Fruit fly (Drosophila melanogaster) whole organism, embryonic: Measurements from ENCODE around the gene Idgf3.

Source experiments
- BEAF-32 ChIP-seq: fragments of 200-800 bp; sonication (Bioruptor generic); optimal IDR thresholded peaks from 3 replicates; lab custom pipeline; 2017; ENCODE audit warnings: missing biosample characterization, missing genetic modification characterization, mild to moderate bottlenecking, moderate library complexity, missing genetic modification reagents
- CG1024 ChIP-seq: fragments of 200-800 bp; sonication (Bioruptor generic); IDR thresholded peaks from 2 replicates; pipeline ENCODE4 v1.3.6; 2022; ENCODE audit warnings: missing biosample characterization, missing genetic modification characterization
- CG10431 ChIP-seq: fragments of 200-800 bp; sonication (Bioruptor generic); optimal IDR thresholded peaks from 3 replicates; lab custom pipeline; 2018; ENCODE audit warnings: missing biosample characterization, mild to moderate bottlenecking, missing genetic modification characterization
- CG10543 ChIP-seq: fragments of 200-800 bp; sonication (Bioruptor generic); optimal IDR thresholded peaks from 3 replicates; lab custom pipeline; 2017; ENCODE audit warnings: missing biosample characterization, mild to moderate bottlenecking, missing genetic modification characterization, moderate library complexity
- CG10959 ChIP-seq: fragments of 200-800 bp; sonication (Bioruptor generic); IDR thresholded peaks from 2 replicates; pipeline ENCODE4 v1.3.6; 2022; ENCODE audit warnings: missing biosample characterization, missing genetic modification characterization
- CG10979 ChIP-seq: fragments of 200-800 bp; sonication (Bioruptor generic); optimal IDR thresholded peaks from 2 replicates; lab custom pipeline; 2018; ENCODE audit warnings: missing biosample characterization, mild to moderate bottlenecking, missing genetic modification characterization, moderate library complexity
- CG12299 ChIP-seq: fragments of 200-800 bp; sonication (Bioruptor generic); optimal IDR thresholded peaks from 2 replicates; lab custom pipeline; 2018; ENCODE audit warnings: missing biosample characterization, mild to moderate bottlenecking, missing genetic modification characterization
- CG15514 ChIP-seq: fragments of 200-800 bp; sonication (Bioruptor generic); optimal IDR thresholded peaks from 3 replicates; lab custom pipeline; 2017; ENCODE audit warnings: missing biosample characterization, missing genetic modification characterization, mild to moderate bottlenecking, moderate library complexity, missing genetic modification reagents
- CG15601 ChIP-seq: fragments of 200-800 bp; sonication (Bioruptor generic); optimal IDR thresholded peaks from 3 replicates; lab custom pipeline; 2019; ENCODE audit warnings: missing biosample characterization, mild to moderate bottlenecking, missing genetic modification characterization, moderate library complexity
- CG31441 ChIP-seq: fragments of 200-800 bp; sonication (Bioruptor generic); IDR thresholded peaks from 2 replicates; pipeline ENCODE4 v1.3.6; 2022; ENCODE audit warnings: missing biosample characterization, missing genetic modification characterization
- CG32532 ChIP-seq: fragments of 200-800 bp; sonication (Bioruptor generic); IDR thresholded peaks from 2 replicates; pipeline ENCODE4 v1.3.6; 2022; ENCODE audit warnings: missing biosample characterization, missing genetic modification characterization
- CG4404 ChIP-seq: fragments of 200-800 bp; sonication (Bioruptor generic); IDR thresholded peaks from 2 replicates; pipeline ENCODE4 v1.3.6; 2022; ENCODE audit warnings: missing biosample characterization, missing genetic modification characterization
- CG6854 ChIP-seq: fragments of 200-800 bp; sonication (Bioruptor generic); optimal IDR thresholded peaks from 3 replicates; lab custom pipeline; 2017; ENCODE audit warnings: missing biosample characterization, mild to moderate bottlenecking, missing genetic modification characterization
- CG7556 ChIP-seq: fragments of 200-800 bp; sonication (Bioruptor generic); optimal IDR thresholded peaks from 2 replicates; lab custom pipeline; 2017; ENCODE audit warnings: missing biosample characterization, mild to moderate bottlenecking, missing genetic modification characterization
- CG7839 ChIP-seq: fragments of 200-800 bp; sonication (Bioruptor generic); optimal IDR thresholded peaks from 3 replicates; lab custom pipeline; 2018; ENCODE audit warnings: missing biosample characterization, mild to moderate bottlenecking, missing genetic modification characterization, moderate library complexity
- CG7928 ChIP-seq: fragments of 200-800 bp; sonication (Bioruptor generic); optimal IDR thresholded peaks from 2 replicates; lab custom pipeline; 2017; ENCODE audit warnings: missing biosample characterization, mild to moderate bottlenecking, missing genetic modification characterization
- CG9817 ChIP-seq: fragments of 200-800 bp; sonication (Bioruptor generic); optimal IDR thresholded peaks from 2 replicates; lab custom pipeline; 2018; ENCODE audit warnings: missing biosample characterization, mild to moderate bottlenecking, missing genetic modification characterization, moderate library complexity
- CHES-1-like ChIP-seq: fragments of 200-800 bp; sonication (Bioruptor generic); optimal IDR thresholded peaks from 2 replicates; lab custom pipeline; 2016; ENCODE audit warnings: missing biosample characterization, missing genetic modification characterization
- CoRest ChIP-seq: fragments of 200-800 bp; sonication (Bioruptor generic); optimal IDR thresholded peaks from 3 replicates; lab custom pipeline; 2018; ENCODE audit warnings: missing biosample characterization, mild to moderate bottlenecking, missing genetic modification characterization, moderate library complexity
- Dip3 ChIP-seq: fragments of 200-800 bp; sonication (Bioruptor generic); optimal IDR thresholded peaks from 3 replicates; lab custom pipeline; 2016; ENCODE audit warnings: missing biosample characterization, missing genetic modification characterization
- Dll ChIP-seq: fragments of 200-800 bp; sonication (Bioruptor generic); IDR thresholded peaks from 4 replicates; pipeline ENCODE4 v1.3.6; 2022; ENCODE audit warnings: missing biosample characterization, missing genetic modification characterization; ENCODE audit not compliant: partially characterized antibody
- Dref ChIP-seq: fragments of 200-800 bp; sonication (Bioruptor generic); IDR thresholded peaks from 2 replicates; pipeline ENCODE4 v1.3.6; 2022; ENCODE audit warnings: missing biosample characterization, missing genetic modification characterization
- Fer1 ChIP-seq: fragments of 200-800 bp; sonication (Bioruptor generic); optimal IDR thresholded peaks from 2 replicates; lab custom pipeline; 2017; ENCODE audit warnings: missing biosample characterization, mild to moderate bottlenecking, missing genetic modification characterization
- Fer3 ChIP-seq: fragments of 200-800 bp; sonication (Bioruptor generic); optimal IDR thresholded peaks from 2 replicates; lab custom pipeline; 2018; ENCODE audit warnings: missing biosample characterization, mild to moderate bottlenecking, missing genetic modification characterization, moderate library complexity
- Hsf ChIP-seq: fragments of 200-800 bp; sonication (Bioruptor generic); optimal IDR thresholded peaks from 3 replicates; lab custom pipeline; 2016; ENCODE audit warnings: missing biosample characterization, missing genetic modification characterization
- Mes4 ChIP-seq: fragments of 200-800 bp; sonication (Bioruptor generic); optimal IDR thresholded peaks from 2 replicates; lab custom pipeline; 2016; ENCODE audit warnings: missing biosample characterization, missing genetic modification characterization
- NFAT ChIP-seq: fragments of 200-800 bp; sonication (Bioruptor generic); IDR thresholded peaks from 2 replicates; pipeline ENCODE4 v1.3.6; 2022; ENCODE audit warnings: missing biosample characterization, missing genetic modification characterization
- Neu2 ChIP-seq: fragments of 200-800 bp; sonication (Bioruptor generic); optimal IDR thresholded peaks from 3 replicates; lab custom pipeline; 2016; ENCODE audit warnings: missing biosample characterization, missing genetic modification characterization, borderline replicate concordance
- Sox100B ChIP-seq: fragments of 200-800 bp; sonication (Bioruptor generic); optimal IDR thresholded peaks from 3 replicates; lab custom pipeline; 2018; ENCODE audit warnings: missing biosample characterization, mild to moderate bottlenecking, missing genetic modification characterization
- Sry-δ ChIP-seq: fragments of 200-800 bp; sonication (Bioruptor generic); optimal IDR thresholded peaks from 2 replicates; lab custom pipeline; 2016; ENCODE audit warnings: missing biosample characterization, missing genetic modification characterization
- Xrp1 ChIP-seq: fragments of 200-800 bp; sonication (Bioruptor generic); IDR thresholded peaks from 2 replicates; pipeline ENCODE4 v1.3.6; 2022; ENCODE audit warnings: missing biosample characterization, missing genetic modification characterization
- aop ChIP-seq: fragments of 200-800 bp; sonication (Bioruptor generic); IDR thresholded peaks from 2 replicates; pipeline ENCODE4 v1.3.6; 2022; ENCODE audit warnings: missing biosample characterization, missing genetic modification characterization
- bcd ChIP-seq: fragments of 200-800 bp; sonication (Bioruptor generic); optimal IDR thresholded peaks from 2 replicates; lab custom pipeline; 2017; ENCODE audit warnings: missing biosample characterization, mild to moderate bottlenecking, missing genetic modification characterization
- cato ChIP-seq: fragments of 200-800 bp; sonication (Bioruptor generic); optimal IDR thresholded peaks from 2 replicates; lab custom pipeline; 2016; ENCODE audit warnings: missing biosample characterization, missing genetic modification characterization, borderline replicate concordance
- chm ChIP-seq: fragments of 200-800 bp; sonication (Bioruptor generic); IDR thresholded peaks from 2 replicates; pipeline ENCODE4 v1.3.6; 2022; ENCODE audit warnings: missing biosample characterization, missing genetic modification characterization
- crol ChIP-seq: fragments of 200-800 bp; sonication (Bioruptor generic); IDR thresholded peaks from 2 replicates; pipeline ENCODE4 v1.3.6; 2022; ENCODE audit warnings: missing biosample characterization, missing genetic modification characterization
- dm ChIP-seq: fragments of 200-800 bp; sonication (Bioruptor generic); optimal IDR thresholded peaks from 3 replicates; lab custom pipeline; 2016; ENCODE audit warnings: missing biosample characterization, missing genetic modification characterization
- dpn ChIP-seq, 2 experiments: fragments of 200-800 bp; sonication (Bioruptor generic); optimal IDR thresholded peaks; 3 replicates each; lab custom pipeline; 2016; ENCODE audit warnings: missing biosample characterization in 2 of 2, missing genetic modification characterization in 2 of 2
- en ChIP-seq: fragments of 200-800 bp; sonication (Bioruptor generic); optimal IDR thresholded peaks from 2 replicates; lab custom pipeline; 2016; ENCODE audit warnings: missing biosample characterization, missing genetic modification characterization
- gcm ChIP-seq: fragments of 200-800 bp; sonication (Bioruptor generic); optimal IDR thresholded peaks from 2 replicates; lab custom pipeline; 2019; ENCODE audit warnings: missing biosample characterization, mild to moderate bottlenecking, missing genetic modification characterization, moderate library complexity
- gro ChIP-seq: fragments of 200-800 bp; sonication (Bioruptor generic); optimal IDR thresholded peaks from 2 replicates; lab custom pipeline; 2016; ENCODE audit warnings: missing biosample characterization, missing genetic modification characterization
- ham ChIP-seq: fragments of 200-800 bp; sonication (Bioruptor generic); IDR thresholded peaks from 2 replicates; pipeline ENCODE4 v1.3.6; 2022; ENCODE audit warnings: missing biosample characterization, missing genetic modification characterization
- kah ChIP-seq: fragments of 200-800 bp; sonication (Bioruptor generic); optimal IDR thresholded peaks from 2 replicates; lab custom pipeline; 2018; ENCODE audit warnings: missing biosample characterization, mild to moderate bottlenecking, missing genetic modification characterization
- nerfin-1 ChIP-seq: fragments of 200-800 bp; sonication (Bioruptor generic); optimal IDR thresholded peaks from 3 replicates; lab custom pipeline; 2019; ENCODE audit warnings: missing biosample characterization, mild to moderate bottlenecking, missing genetic modification characterization, moderate library complexity
- oc ChIP-seq: fragments of 200-800 bp; sonication (Bioruptor generic); optimal IDR thresholded peaks from 2 replicates; lab custom pipeline; 2018; ENCODE audit warnings: missing biosample characterization, mild to moderate bottlenecking, missing genetic modification characterization, moderate library complexity
- sima ChIP-seq: fragments of 200-800 bp; sonication (Bioruptor generic); optimal IDR thresholded peaks from 2 replicates; lab custom pipeline; 2016; ENCODE audit warnings: missing biosample characterization, missing genetic modification characterization
- trem ChIP-seq: fragments of 200-800 bp; optimal IDR thresholded peaks from 3 replicates; lab custom pipeline; 2019; ENCODE audit warnings: missing biosample characterization, mild to moderate bottlenecking, missing genetic modification characterization, moderate library complexity
- tx ChIP-seq: fragments of 200-800 bp; sonication (Bioruptor generic); optimal IDR thresholded peaks from 2 replicates; lab custom pipeline; 2016; ENCODE audit warnings: missing biosample characterization, missing genetic modification characterization
- vvl ChIP-seq: fragments of 200-800 bp; sonication (Bioruptor generic); IDR thresholded peaks from 2 replicates; pipeline ENCODE4 v1.3.6; 2022; ENCODE audit warnings: missing biosample characterization, missing genetic modification characterization

Gene Idgf3

DNA sequence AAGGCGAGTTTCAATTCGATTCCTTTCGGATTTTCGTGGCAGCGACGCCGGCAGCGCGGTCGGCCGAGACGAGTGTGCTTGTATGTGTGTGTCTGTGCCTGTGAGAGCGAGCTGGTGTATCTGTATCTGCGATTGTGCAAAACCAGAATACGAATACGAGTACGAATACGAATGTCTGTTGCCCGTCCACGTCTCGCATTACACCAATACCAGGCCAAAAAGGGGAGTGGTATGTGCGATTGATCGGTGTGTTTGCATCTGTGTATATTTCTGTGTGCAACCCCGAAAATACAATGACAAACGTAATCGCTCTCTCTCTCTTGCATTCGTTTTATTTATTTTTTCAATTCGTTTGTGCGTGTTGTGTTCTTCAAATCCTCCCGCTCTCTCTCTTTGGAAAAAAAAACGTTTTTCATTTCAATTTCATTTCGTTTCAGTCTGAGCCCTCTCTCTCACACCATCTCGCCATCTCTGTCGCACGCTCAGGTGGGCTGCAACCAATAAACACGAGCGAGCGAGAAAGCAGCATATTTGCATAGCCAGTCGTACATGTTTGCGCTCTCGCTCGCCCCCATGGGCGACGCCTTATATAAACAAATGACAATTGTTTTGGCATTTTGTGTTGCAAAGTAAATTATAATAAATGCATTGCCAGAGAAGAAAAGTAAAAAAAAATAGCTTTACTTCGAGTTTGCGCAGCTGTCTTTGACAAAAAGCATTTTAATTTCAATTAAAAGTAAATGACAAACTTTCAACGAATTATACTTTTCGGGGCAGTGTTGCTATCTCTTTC lies 35.5 kb downstream of the Idgf3 start (continued):
- TF ChIP-seq Fer1 (GFP tag; lab: Kevin White, UChicago) (no peak), Hsf (GFP tag; lab: Kevin White, UChicago) (no peak), CG1024 (GFP tag; lab: Robert Waterston, UW) (peak; percentile 57; the same call in 1 of the 2 replicates), CG7839 (peak; percentile 18), Dll (GFP tag; lab: Robert Waterston, UW) (0 out of 4 replicates have a peak, but pooled peaks have one; percentile 30), oc (tag; lab: Kevin White, UChicago) (peak; percentile 36), CG12299 (tag; lab: Kevin White, UChicago) (no peak), Sry-δ (peak; percentile 14), vvl (GFP tag; lab: Robert Waterston, UW) (peak; percentile 88), chm (peak; percentile 9; the same call in 1 of the 2 replicates), CG15601 (peak; percentile 61), CG31441 (GFP tag; lab: Robert Waterston, UW) (no peak), ham (GFP tag; lab: Robert Waterston, UW) (no peak), CG7928 (no peak), dm (peak; percentile 6), CG10959 (GFP tag; lab: Robert Waterston, UW) (no peak), gro (GFP tag; lab: Kevin White, UChicago) (peak; percentile 31), dpn (GFP tag; optimal IDR thresholded peaks at IDR 0.05; lab: Kevin White, UChicago) (peak in 1 of 2 experiments; percentile 36), cato (GFP tag; lab: Kevin White, UChicago) (no peak), CG15514 (GFP tag; lab: Kevin White, UChicago) (no peak), CG9817 (tag; lab: Kevin White, UChicago) (peak; percentile 23), en (GFP tag; lab: Kevin White, UChicago) (no peak), Dip3 (GFP tag; lab: Kevin White, UChicago) (peak; percentile 22), CG7556 (GFP tag; lab: Kevin White, UChicago) (no peak), CG4404 (GFP tag; lab: Robert Waterston, UW) (no peak), CG10979 (tag; lab: Kevin White, UChicago) (no peak), trem (tag; lab: Kevin White, UChicago) (no peak), CHES-1-like (GFP tag; lab: Kevin White, UChicago) (peak; percentile 12), CG6854 (GFP tag; lab: Kevin White, UChicago) (no peak), CG32532 (peak; percentile 41; the same call in 1 of the 2 replicates), bcd (GFP tag; lab: Kevin White, UChicago) (peak; percentile 67), Sox100B (GFP tag; lab: Kevin White, UChicago) (peak; percentile 7), Mes4 (GFP tag; lab: Kevin White, UChicago) (no peak), CoRest (tag; lab: Kevin White, UChicago) (peak; percentile 69), CG10431 (GFP tag; lab: Kevin White, UChicago) (no peak), crol (no peak), CG10543 (GFP tag; lab: Kevin White, UChicago) (peak; percentile 20), Dref (GFP tag; lab: Robert Waterston, UW) (no peak), kah (GFP tag; lab: Kevin White, UChicago) (peak; percentile 8), Fer3 (no peak), Neu2 (no peak), nerfin-1 (peak; percentile 37), aop (GFP tag; lab: Robert Waterston, UW) (no peak), tx (GFP tag; lab: Kevin White, UChicago) (no peak), gcm (GFP tag; lab: Kevin White, UChicago) (no peak), BEAF-32 (GFP tag; lab: Kevin White, UChicago) (no peak), NFAT (GFP tag; lab: Robert Waterston, UW) (no peak), Xrp1 (GFP tag; lab: Robert Waterston, UW) (peak; percentile 64), sima (no peak)
